Fruit fly (Drosophila melanogaster) whole organism, embryonic: ENCODE data around the gene fig.

ENCODE experiments used
- CG10654 ChIP-seq: fragments of 200-800 bp; sonication (Bioruptor generic); optimal IDR thresholded peaks from 2 replicates; lab custom pipeline; 2016; ENCODE audit warnings: missing biosample characterization, missing genetic modification characterization
- CG2129 ChIP-seq: fragments of 200-800 bp; sonication (Bioruptor generic); IDR thresholded peaks from 2 replicates; pipeline ENCODE4 v1.3.6; 2022; ENCODE audit warnings: missing biosample characterization, missing genetic modification characterization; ENCODE audit not compliant: partially characterized antibody
- CG2678 ChIP-seq: fragments of 200-800 bp; sonication (Bioruptor generic); optimal IDR thresholded peaks from 3 replicates; lab custom pipeline; 2019; ENCODE audit warnings: missing biosample characterization, mild to moderate bottlenecking, missing genetic modification characterization, moderate library complexity
- CG30020 ChIP-seq: fragments of 200-800 bp; optimal IDR thresholded peaks from 2 replicates; lab custom pipeline; 2019; ENCODE audit warnings: missing biosample characterization, mild to moderate bottlenecking, missing genetic modification characterization, moderate library complexity
- CG6791 ChIP-seq: fragments of 200-800 bp; sonication (Bioruptor generic); IDR thresholded peaks from 3 replicates; pipeline ENCODE4 v1.3.6; 2022; ENCODE audit warnings: missing biosample characterization, missing genetic modification characterization; ENCODE audit not compliant: partially characterized antibody
- CG7372 ChIP-seq: fragments of 200-800 bp; sonication (Bioruptor generic); IDR thresholded peaks from 2 replicates; pipeline ENCODE4 v1.3.6; 2022; ENCODE audit warnings: missing biosample characterization, missing genetic modification characterization
- CkIIα-i1 ChIP-seq: fragments of 200-800 bp; sonication (Bioruptor generic); IDR thresholded peaks from 2 replicates; pipeline ENCODE4 v1.3.6; 2022; ENCODE audit warnings: missing biosample characterization, missing genetic modification characterization
- Elba2 ChIP-seq: fragments of 200-800 bp; sonication (Bioruptor generic); optimal IDR thresholded peaks from 3 replicates; lab custom pipeline; 2016; ENCODE audit warnings: missing biosample characterization, missing genetic modification characterization
- Nf-YC ChIP-seq: fragments of 200-800 bp; optimal IDR thresholded peaks from 3 replicates; lab custom pipeline; 2019; ENCODE audit warnings: missing biosample characterization, mild to moderate bottlenecking, missing genetic modification characterization, moderate library complexity
- chif ChIP-seq, 2 experiments: fragments of 200-800 bp; sonication (Bioruptor generic); optimal IDR thresholded peaks; 3 replicates each; lab custom pipeline; 2016; ENCODE audit warnings: missing biosample characterization in 2 of 2, missing genetic modification characterization in 2 of 2
- ems ChIP-seq: fragments of 200-800 bp; sonication (Bioruptor generic); optimal IDR thresholded peaks from 3 replicates; lab custom pipeline; 2016; ENCODE audit warnings: missing biosample characterization, missing genetic modification characterization
- sima ChIP-seq: fragments of 200-800 bp; sonication (Bioruptor generic); optimal IDR thresholded peaks from 2 replicates; lab custom pipeline; 2016; ENCODE audit warnings: missing biosample characterization, missing genetic modification characterization
- ssp ChIP-seq: fragments of 200-800 bp; sonication (Bioruptor generic); IDR thresholded peaks from 2 replicates; pipeline ENCODE4 v1.3.6; 2022; ENCODE audit warnings: missing biosample characterization, missing genetic modification characterization
- zen ChIP-seq: fragments of 200-800 bp; sonication (Bioruptor generic); optimal IDR thresholded peaks from 3 replicates; lab custom pipeline; 2018; ENCODE audit warnings: missing biosample characterization, mild to moderate bottlenecking, missing genetic modification characterization, moderate library complexity

Gene fig

DNA sequence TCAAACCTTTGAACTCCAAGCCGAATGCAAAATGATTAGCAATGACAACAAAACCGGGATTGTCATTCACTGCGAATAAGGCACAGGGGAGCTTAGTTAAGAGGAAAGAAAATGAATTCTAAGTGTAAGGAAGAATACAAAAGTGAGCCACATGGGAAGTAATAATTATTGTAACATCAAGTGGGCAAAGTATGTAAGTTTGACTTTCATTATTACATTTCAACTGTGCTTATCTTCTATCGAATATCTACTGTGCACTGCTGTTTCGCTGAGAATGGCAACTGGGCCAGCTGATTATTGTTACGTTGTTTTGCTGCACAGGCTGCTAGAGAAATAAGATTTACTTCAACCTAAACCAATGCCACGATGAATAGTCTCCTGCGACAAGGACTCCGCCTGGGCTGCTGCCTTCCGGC lies 43.6 kb downstream of the fig start, which contains the start of the genes CG7601 and CIA30 (continued):
- TF ChIP-seq CG2678 (tag; lab: Kevin White, UChicago) = peak; percentile 99
- TF ChIP-seq CG10654 (GFP tag; lab: Kevin White, UChicago) = peak; percentile 99
- peak; percentile 100 for TF ChIP-seq CG7372 (GFP tag; lab: Robert Waterston, UW)
- TF ChIP-seq CG30020 = peak; percentile 85
- peak; percentile 99 for TF ChIP-seq zen
- TF ChIP-seq chif (GFP tag; optimal IDR thresholded peaks at IDR 0.05; lab: Kevin White, UChicago) = peak; percentile 98
- TF ChIP-seq CG2129 (GFP tag; lab: Robert Waterston, UW) = no peak
- TF ChIP-seq sima = peak; percentile 97
- TF ChIP-seq ems (GFP tag; lab: Kevin White, UChicago) = peak; percentile 98
- peak; percentile 90 for TF ChIP-seq Nf-YC (tag; lab: Kevin White, UChicago)
- TF ChIP-seq CG6791 = no peak
- peak; percentile 100 for TF ChIP-seq CkIIα-i1 (GFP tag; lab: Robert Waterston, UW)
- TF ChIP-seq ssp (GFP tag; lab: Robert Waterston, UW) = peak; percentile 98
- TF ChIP-seq Elba2 (GFP tag; lab: Kevin White, UChicago) = peak; percentile 70
